Fruit fly (Drosophila melanogaster) whole organism, pupa: ENCODE data around the gene CG14406.

Source experiments
- CG10348 ChIP-seq: fragments of 200-800 bp; sonication (Bioruptor generic); IDR thresholded peaks from 2 replicates; pipeline ENCODE4 v1.3.6; 2022; ENCODE audit warnings: missing biosample characterization, missing genetic modification characterization
- CG12605 ChIP-seq: fragments of 200-800 bp; sonication (Bioruptor generic); IDR thresholded peaks from 2 replicates; pipeline ENCODE4 v1.3.6; 2022; ENCODE audit warnings: missing biosample characterization, missing genetic modification characterization
- CG13204 ChIP-seq: fragments of 200-800 bp; sonication (Bioruptor generic); optimal IDR thresholded peaks from 2 replicates; lab custom pipeline; 2018; ENCODE audit warnings: missing biosample characterization, mild to moderate bottlenecking, missing genetic modification characterization, moderate library complexity
- CG14655 ChIP-seq: fragments of 200-800 bp; sonication (Bioruptor generic); optimal IDR thresholded peaks from 3 replicates; lab custom pipeline; 2017; ENCODE audit warnings: mild to moderate bottlenecking, missing biosample characterization, missing genetic modification reagents, missing genetic modification characterization
- CG15710 ChIP-seq: fragments of 200-800 bp; sonication (Bioruptor generic); optimal IDR thresholded peaks from 2 replicates; lab custom pipeline; 2018; ENCODE audit warnings: missing biosample characterization, mild to moderate bottlenecking, missing genetic modification characterization, moderate library complexity
- CG17806 ChIP-seq: fragments of 200-800 bp; sonication (Bioruptor generic); optimal IDR thresholded peaks from 2 replicates; lab custom pipeline; 2018; ENCODE audit warnings: missing biosample characterization, mild to moderate bottlenecking, missing genetic modification characterization, moderate library complexity
- CG32121 ChIP-seq: fragments of 200-800 bp; sonication (Bioruptor generic); IDR thresholded peaks from 2 replicates; pipeline ENCODE4 v1.3.6; 2022; ENCODE audit warnings: missing biosample characterization, missing genetic modification characterization
- CG34367 ChIP-seq: fragments of 200-800 bp; sonication (Bioruptor generic); optimal IDR thresholded peaks from 2 replicates; lab custom pipeline; 2018; ENCODE audit warnings: missing biosample characterization, mild to moderate bottlenecking, missing genetic modification characterization
- CG4496 ChIP-seq: fragments of 200-800 bp; sonication (Bioruptor generic); IDR thresholded peaks from 3 replicates; pipeline ENCODE4 v1.3.6; 2022; ENCODE audit warnings: missing biosample characterization, missing genetic modification characterization
- CG8159 ChIP-seq: fragments of 200-800 bp; sonication (Bioruptor generic); optimal IDR thresholded peaks from 3 replicates; lab custom pipeline; 2018; ENCODE audit warnings: missing biosample characterization, mild to moderate bottlenecking, missing genetic modification characterization, moderate library complexity
- CG8301 ChIP-seq: fragments of 200-800 bp; sonication (Bioruptor generic); optimal IDR thresholded peaks from 2 replicates; lab custom pipeline; 2018; ENCODE audit warnings: missing biosample characterization, mild to moderate bottlenecking, missing genetic modification characterization
- CG9948 ChIP-seq: fragments of 200-800 bp; sonication (Bioruptor generic); optimal IDR thresholded peaks from 2 replicates; lab custom pipeline; 2018; ENCODE audit warnings: missing biosample characterization, mild to moderate bottlenecking, missing genetic modification characterization, moderate library complexity
- D1 ChIP-seq: fragments of 200-800 bp; sonication (Bioruptor generic); optimal IDR thresholded peaks from 2 replicates; lab custom pipeline; 2018; ENCODE audit warnings: missing biosample characterization, mild to moderate bottlenecking, missing genetic modification characterization, moderate library complexity
- EcR ChIP-seq: fragments of 200-800 bp; sonication (Bioruptor generic); optimal IDR thresholded peaks from 3 replicates; lab custom pipeline; 2019; ENCODE audit warnings: missing biosample characterization, missing genetic modification characterization, mild to moderate bottlenecking, moderate library complexity, missing genetic modification reagents
- Ets98B ChIP-seq: fragments of 200-800 bp; sonication (Bioruptor generic); IDR thresholded peaks from 2 replicates; pipeline ENCODE4 v1.3.6; 2022; ENCODE audit warnings: missing biosample characterization, missing genetic modification characterization
- Pif1A ChIP-seq: fragments of 200-800 bp; sonication (Bioruptor generic); optimal IDR thresholded peaks from 3 replicates; lab custom pipeline; 2016; ENCODE audit warnings: missing biosample characterization, missing genetic modification characterization
- Pif1B ChIP-seq: fragments of 200-800 bp; sonication (Bioruptor generic); optimal IDR thresholded peaks from 3 replicates; lab custom pipeline; 2016; ENCODE audit warnings: missing biosample characterization, missing genetic modification characterization
- Snoo ChIP-seq: fragments of 200-800 bp; sonication (Bioruptor generic); optimal IDR thresholded peaks from 3 replicates; lab custom pipeline; 2017; ENCODE audit warnings: missing biosample characterization, mild to moderate bottlenecking, missing genetic modification characterization, inconsistent platforms
- fd96Ca ChIP-seq: fragments of 200-800 bp; sonication (Bioruptor generic); IDR thresholded peaks from 3 replicates; pipeline ENCODE4 v1.3.6; 2022; ENCODE audit warnings: missing biosample characterization, missing genetic modification characterization
- gl ChIP-seq: fragments of 200-800 bp; sonication (Bioruptor generic); optimal IDR thresholded peaks from 2 replicates; lab custom pipeline; 2018; ENCODE audit warnings: missing biosample characterization, mild to moderate bottlenecking, missing genetic modification characterization
- rn ChIP-seq: fragments of 200-800 bp; sonication (Bioruptor generic); IDR thresholded peaks from 2 replicates; pipeline ENCODE4 v1.3.6; 2022; ENCODE audit warnings: missing biosample characterization, missing genetic modification characterization

The CG14406 gene

dm6 chrX:14909051-14909450, 1.6 kb downstream of the CG14406 start:
- TF ChIP-seq EcR (GFP tag; lab: Kevin White, UChicago), result peak; percentile 40
- no peak for TF ChIP-seq Pif1A
- TF ChIP-seq CG14655, result peak; percentile 39
- no peak for TF ChIP-seq CG32121 (GFP tag; lab: Robert Waterston, UW)
- no peak for TF ChIP-seq fd96Ca
- TF ChIP-seq CG15710 (tag; lab: Kevin White, UChicago), result no peak
- no peak for TF ChIP-seq CG12605 (GFP tag; lab: Robert Waterston, UW)
- TF ChIP-seq CG4496, result no peak
- peak; percentile 39 for TF ChIP-seq CG8301 (tag; lab: Kevin White, UChicago)

- TF ChIP-seq CG8159, result no peak
- no peak for TF ChIP-seq CG34367 (tag; lab: Kevin White, UChicago)
- no peak for TF ChIP-seq CG13204 (GFP tag; lab: Kevin White, UChicago)
Measured at dm6 chrX:14905499-14906044, 5.1 kb downstream of the CG14406 start, which contains the start of gene CG9512. Gene CG9512, minus strand, starts transcription at chrX:14905549.

- TF ChIP-seq CG32121 (GFP tag; lab: Robert Waterston, UW), result 0 out of 2 replicates have a peak, but pooled peaks have one; percentile 51
- no peak for TF ChIP-seq gl (tag; lab: Kevin White, UChicago)
- TF ChIP-seq D1 (tag; lab: Kevin White, UChicago), result no peak
- TF ChIP-seq CG34367 (tag; lab: Kevin White, UChicago), result no peak
- TF ChIP-seq CG15710 (tag; lab: Kevin White, UChicago), result no peak
- TF ChIP-seq CG14655, result peak; percentile 20
- peak; percentile 35 for TF ChIP-seq CG8301 (tag; lab: Kevin White, UChicago)
- TF ChIP-seq CG8159, result peak; percentile 26
- 0 out of 3 replicates have a peak, but pooled peaks have one; percentile 9 for TF ChIP-seq CG4496
- no peak for TF ChIP-seq rn (GFP tag; lab: Robert Waterston, UW)
- TF ChIP-seq Pif1A, result peak; percentile 16
- peak; percentile 3 for TF ChIP-seq Snoo
Measured at dm6 chrX:14897592-14897991, 13.1 kb downstream of the CG14406 start.

dm6 chrX:14896791-14897190, 13.9 kb downstream of the CG14406 start, which contains the start of gene CG9514:
Gene CG9514, minus strand, starts transcription at chrX:14896891.
- TF ChIP-seq CG12605 (GFP tag; lab: Robert Waterston, UW), result no peak
- no peak for TF ChIP-seq CG17806
- no peak for TF ChIP-seq CG9948 (tag; lab: Kevin White, UChicago)
- no peak for TF ChIP-seq Pif1B (GFP tag; lab: Kevin White, UChicago)
- TF ChIP-seq rn (GFP tag; lab: Robert Waterston, UW), result no peak
- no peak for TF ChIP-seq EcR (GFP tag; lab: Kevin White, UChicago)
- TF ChIP-seq CG10348 (GFP tag; lab: Robert Waterston, UW), result no peak
- no peak for TF ChIP-seq CG13204 (GFP tag; lab: Kevin White, UChicago)
- TF ChIP-seq Ets98B (GFP tag; lab: Robert Waterston, UW), result no peak
- no peak for TF ChIP-seq gl (tag; lab: Kevin White, UChicago)
- TF ChIP-seq Pif1A, result no peak
- TF ChIP-seq fd96Ca, result no peak
- TF ChIP-seq CG14655, result no peak
- no peak for TF ChIP-seq CG8301 (tag; lab: Kevin White, UChicago)
- TF ChIP-seq CG15710 (tag; lab: Kevin White, UChicago), result no peak
- no peak for TF ChIP-seq CG34367 (tag; lab: Kevin White, UChicago)
- no peak for TF ChIP-seq CG32121 (GFP tag; lab: Robert Waterston, UW)
- TF ChIP-seq, all 21 proteins: peak for 0

dm6 chrX:14896310-14896709, 14.3 kb downstream of the CG14406 start:
- TF ChIP-seq CG8301 (tag; lab: Kevin White, UChicago) (peak; percentile 10), Pif1B (GFP tag; lab: Kevin White, UChicago) (no peak), CG4496 (0 out of 3 replicates have a peak, but pooled peaks have one; percentile 19), CG12605 (GFP tag; lab: Robert Waterston, UW) (no peak), CG32121 (GFP tag; lab: Robert Waterston, UW) (peak; percentile 41; the same call in 1 of the 2 replicates)

dm6 chrX:14893872-14894271, 16.8 kb downstream of the CG14406 start:
- TF ChIP-seq fd96Ca (no peak), CG8301 (tag; lab: Kevin White, UChicago) (no peak), CG8159 (no peak), CG14655 (no peak), EcR (GFP tag; lab: Kevin White, UChicago) (no peak), rn (GFP tag; lab: Robert Waterston, UW) (no peak), CG15710 (tag; lab: Kevin White, UChicago) (no peak), gl (tag; lab: Kevin White, UChicago) (no peak), CG13204 (GFP tag; lab: Kevin White, UChicago) (no peak), CG10348 (GFP tag; lab: Robert Waterston, UW) (no peak)

dm6 chrX:14892303-14892702, 18.3 kb downstream of the CG14406 start:
- TF ChIP-seq Ets98B (GFP tag; lab: Robert Waterston, UW) (peak; percentile 16; the same call in 1 of the 2 replicates), CG10348 (GFP tag; lab: Robert Waterston, UW) (no peak), EcR (GFP tag; lab: Kevin White, UChicago) (no peak), CG8159 (peak; percentile 42), CG32121 (GFP tag; lab: Robert Waterston, UW) (0 out of 2 replicates have a peak, but pooled peaks have one; percentile 20), CG14655 (peak; percentile 8), rn (GFP tag; lab: Robert Waterston, UW) (0 out of 2 replicates have a peak, but pooled peaks have one; percentile 19), CG8301 (tag; lab: Kevin White, UChicago) (peak; percentile 29), CG4496 (peak; percentile 56; the same call in 2 of the 3 replicates), CG17806 (no peak), CG12605 (GFP tag; lab: Robert Waterston, UW) (no peak), CG34367 (tag; lab: Kevin White, UChicago) (no peak), fd96Ca (no peak), Snoo (no peak), Pif1A (peak; percentile 16)
